Fruit fly (Drosophila melanogaster) whole organism, adult: Measurements from ENCODE around the gene CG5969.

Experiments used
- CG11617 ChIP-seq: fragments of 200-800 bp; sonication (Bioruptor generic); optimal IDR thresholded peaks from 2 replicates; lab custom pipeline; 2017; ENCODE audit warnings: mild to moderate bottlenecking, missing biosample characterization, missing genetic modification reagents, missing genetic modification characterization
- CG12768 ChIP-seq: fragments of 200-800 bp; sonication (Bioruptor generic); optimal IDR thresholded peaks from 2 replicates; lab custom pipeline; 2017; ENCODE audit warnings: missing biosample characterization, missing genetic modification characterization, mild to moderate bottlenecking, moderate library complexity, missing genetic modification reagents
- Crg-1 ChIP-seq: fragments of 200-800 bp; sonication (Bioruptor generic); optimal IDR thresholded peaks from 2 replicates; lab custom pipeline; 2016; ENCODE audit warnings: missing biosample characterization, missing genetic modification characterization
- Mnt ChIP-seq: fragments of 200-800 bp; sonication (Bioruptor generic); optimal IDR thresholded peaks from 2 replicates; lab custom pipeline; 2016; ENCODE audit warnings: missing biosample characterization, mild to moderate bottlenecking, missing genetic modification characterization
- bab1 ChIP-seq: fragments of 200-800 bp; sonication (Bioruptor generic); optimal IDR thresholded peaks from 3 replicates; lab custom pipeline; 2019; ENCODE audit warnings: missing biosample characterization, mild to moderate bottlenecking, missing genetic modification characterization, moderate library complexity
- kay ChIP-seq: fragments of 200-800 bp; sonication (Bioruptor generic); peaks from one replicate; lab custom pipeline; 2016; ENCODE audit warnings: missing biosample characterization, missing genetic modification characterization, borderline replicate concordance
- tj ChIP-seq: fragments of 200-800 bp; sonication (Bioruptor generic); optimal IDR thresholded peaks from 3 replicates; lab custom pipeline; 2017; ENCODE audit warnings: missing biosample characterization, mild to moderate bottlenecking, missing genetic modification characterization, moderate library complexity

DNA sequence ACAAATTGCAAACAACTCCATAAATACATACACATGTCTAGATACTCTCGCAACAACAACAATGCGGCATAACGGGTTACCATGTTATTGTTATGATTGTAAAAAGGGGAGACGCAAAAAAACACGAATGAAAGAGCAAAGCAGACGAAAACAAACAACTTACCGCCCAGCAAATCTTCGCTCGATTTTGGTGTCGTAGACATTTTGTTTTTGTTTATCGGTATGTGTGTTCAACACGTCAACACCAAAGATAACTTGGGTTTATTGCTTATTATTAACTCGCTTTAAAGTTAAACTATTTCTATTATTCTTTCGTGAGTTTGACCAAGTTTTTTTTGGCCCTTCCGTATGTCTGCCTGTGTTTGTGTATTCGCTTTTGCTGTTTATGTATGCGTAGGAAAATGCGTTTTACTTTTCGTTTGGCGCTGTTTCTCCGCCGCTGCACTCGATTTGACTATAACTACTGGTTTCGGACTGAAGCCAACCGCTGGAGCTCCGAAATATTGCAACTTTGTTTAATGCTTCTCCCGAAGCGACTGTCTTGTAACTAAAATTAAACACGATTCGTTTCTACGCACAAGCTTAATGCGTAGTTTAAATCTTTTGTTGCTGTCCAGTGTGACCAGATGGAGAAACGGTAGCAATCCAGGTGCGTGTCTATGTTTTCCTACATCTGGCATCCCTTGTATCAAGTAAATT lies 45.4 kb downstream of the CG5969 start, which contains the start of gene BNIP3:
- TF ChIP-seq CG12768, result no peak
- peak; percentile 37 for TF ChIP-seq kay (GFP tag; lab: Kevin White, UChicago)
- TF ChIP-seq tj (GFP tag; lab: Kevin White, UChicago), result peak; percentile 66
- TF ChIP-seq bab1 (GFP tag; lab: Kevin White, UChicago), result no peak
- peak; percentile 26 for TF ChIP-seq CG11617
- TF ChIP-seq Crg-1 (GFP tag; lab: Kevin White, UChicago), result no peak
- TF ChIP-seq Mnt (GFP tag; lab: Kevin White, UChicago), result peak; percentile 63
